Fruit fly (Drosophila melanogaster) Kc167 (cell line): ENCODE data around the gene CG31407.

ENCODE experiments used
- insv ChIP-seq: fragments of >200 bp; optimal IDR thresholded peaks from 3 replicates; lab custom pipeline; 2018; ENCODE audit warnings: missing external identifiers
- psq ChIP-seq: fragments of >200 bp; optimal IDR thresholded peaks from 2 replicates; lab custom pipeline; 2017; ENCODE audit warnings: missing external identifiers

DNA sequence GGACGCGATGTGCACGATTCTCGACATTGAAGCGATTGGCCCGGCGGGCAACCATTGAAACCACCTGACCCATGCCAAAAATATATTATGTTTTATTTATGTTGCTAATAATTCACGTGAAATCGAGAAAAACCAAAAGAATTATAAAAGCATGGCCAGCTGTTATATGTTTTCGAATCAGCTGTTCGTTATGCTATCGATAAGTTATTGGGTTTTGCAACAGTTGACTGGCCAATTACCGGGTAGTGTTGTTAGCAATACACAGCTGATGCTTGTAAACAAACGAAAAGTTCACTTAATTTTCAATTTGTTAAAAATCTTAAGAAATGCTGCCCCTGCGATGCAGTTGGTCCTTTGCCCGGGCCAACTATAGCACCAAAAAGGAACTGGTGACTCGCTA is 20.4 kb upstream of the CG31407 start, which contains the start of the genes CG11722 and mtTFB2:
- TF ChIP-seq psq (lab: Kevin White, UChicago) (no peak), insv (lab: Kevin White, UChicago) (no peak)
